Fruit fly (Drosophila melanogaster) whole organism, wandering third instar larva: ENCODE results near the gene LysE.

ENCODE experiments used
- Abd-B ChIP-seq: fragments of >200 bp; optimal IDR thresholded peaks from 2 replicates; lab custom pipeline; 2017; ENCODE audit warnings: missing biosample characterization, missing genetic modification characterization
- CG32264 ChIP-seq: fragments of 200-800 bp; sonication (Bioruptor generic); optimal IDR thresholded peaks from 2 replicates; lab custom pipeline; 2016; ENCODE audit warnings: missing biosample characterization, missing genetic modification characterization
- CrebA ChIP-seq: fragments of 200-800 bp; sonication (Bioruptor generic); optimal IDR thresholded peaks from 2 replicates; lab custom pipeline; 2016; ENCODE audit warnings: missing biosample characterization, mild to moderate bottlenecking, missing genetic modification characterization, borderline replicate concordance
- Dfd ChIP-seq: fragments of >200 bp; optimal IDR thresholded peaks from 2 replicates; lab custom pipeline; 2017; ENCODE audit warnings: missing biosample characterization, missing genetic modification characterization
- Dif ChIP-seq: fragments of 200-275, 200-300 bp; sonication (Bioruptor generic); optimal IDR thresholded peaks from 2 replicates; lab custom pipeline; 2018; ENCODE audit warnings: missing biosample characterization, missing genetic modification characterization; ENCODE audit not compliant: partially characterized antibody
- GATAd ChIP-seq: sonication (Bioruptor generic); optimal IDR thresholded peaks from 2 replicates; lab custom pipeline; 2016; ENCODE audit warnings: missing biosample characterization, missing genetic modification characterization
- HLH106 ChIP-seq: fragments of 200-800 bp; optimal IDR thresholded peaks from 3 replicates; lab custom pipeline; 2019; ENCODE audit warnings: missing biosample characterization, mild to moderate bottlenecking, missing genetic modification characterization, moderate library complexity
- Hr78 ChIP-seq: fragments of >200 bp; optimal IDR thresholded peaks from 2 replicates; lab custom pipeline; 2017; ENCODE audit warnings: missing biosample characterization, missing genetic modification characterization
- Mio ChIP-seq: sonication (Bioruptor generic); optimal IDR thresholded peaks from 2 replicates; lab custom pipeline; 2016; ENCODE audit warnings: missing biosample characterization, missing genetic modification characterization
- Myc ChIP-seq: fragments of >200 bp; optimal IDR thresholded peaks from 2 replicates; lab custom pipeline; 2017
- OdsH ChIP-seq: fragments of 200-800 bp; sonication (Bioruptor generic); optimal IDR thresholded peaks from 2 replicates; lab custom pipeline; 2016; ENCODE audit warnings: missing biosample characterization, mild to moderate bottlenecking, missing genetic modification characterization
- Rel ChIP-seq, 2 experiments: fragments of 200-800 bp; sonication (Bioruptor generic) in 1 of 2; optimal IDR thresholded peaks; 2 replicates in 1 of 2; 3 replicates in 1 of 2; lab custom pipeline; 2016 to 2019; ENCODE audit warnings: mild to moderate bottlenecking in 2 of 2, missing biosample characterization in 2 of 2, missing genetic modification characterization in 2 of 2, moderate library complexity in 1 of 2
- Sp1 ChIP-seq: fragments of 200-800 bp; sonication (Bioruptor generic); optimal IDR thresholded peaks from 3 replicates; lab custom pipeline; 2019; ENCODE audit warnings: missing biosample characterization, mild to moderate bottlenecking, missing genetic modification characterization, moderate library complexity
- Vsx2 ChIP-seq: fragments of 200-300, 225-300 bp; sonication (Bioruptor generic); optimal IDR thresholded peaks from 2 replicates; lab custom pipeline; 2018; ENCODE audit warnings: missing biosample characterization, missing genetic modification characterization; ENCODE audit not compliant: partially characterized antibody
- br ChIP-seq: fragments of 200-800 bp; sonication (Bioruptor generic); optimal IDR thresholded peaks from 2 replicates; lab custom pipeline; 2016; ENCODE audit warnings: missing biosample characterization, missing genetic modification characterization
- brk ChIP-seq: fragments of 200-800 bp; sonication (Bioruptor generic); optimal IDR thresholded peaks from 2 replicates; lab custom pipeline; 2016; ENCODE audit warnings: missing biosample characterization, mild to moderate bottlenecking, missing genetic modification characterization
- dl ChIP-seq, 2 experiments: fragments of 175-275, 200-275 bp in 1 of 2; fragments of 200-275 bp in 1 of 2; sonication (Bioruptor generic); optimal IDR thresholded peaks; lab custom pipeline; 2018; ENCODE audit warnings: mild to moderate bottlenecking in 2 of 2, missing biosample characterization in 2 of 2, missing genetic modification characterization in 2 of 2, moderate library complexity in 2 of 2; ENCODE audit not compliant: partially characterized antibody in 2 of 2, insufficient read depth in 1 of 2
- dmrt93B ChIP-seq: fragments of 200-800 bp; sonication (Bioruptor generic); optimal IDR thresholded peaks from 2 replicates; lab custom pipeline; 2018; ENCODE audit warnings: missing biosample characterization, mild to moderate bottlenecking, missing genetic modification characterization
- dsf ChIP-seq: sonication (Bioruptor generic); optimal IDR thresholded peaks from 2 replicates; lab custom pipeline; 2016; ENCODE audit warnings: missing biosample characterization, missing genetic modification characterization, borderline replicate concordance
- ey ChIP-seq: fragments of 200-800 bp; sonication (Bioruptor generic); optimal IDR thresholded peaks from 2 replicates; lab custom pipeline; 2016; ENCODE audit warnings: missing biosample characterization, missing genetic modification characterization
- foxo ChIP-seq, 2 experiments: fragments of 200-800 bp; sonication (Bioruptor generic); optimal IDR thresholded peaks; 2 replicates in 1 of 2; 3 replicates in 1 of 2; lab custom pipeline; 2016 to 2017; ENCODE audit warnings: missing biosample characterization in 2 of 2, missing genetic modification characterization in 2 of 2
- fru ChIP-seq: fragments of 200-800 bp; sonication (Bioruptor generic); optimal IDR thresholded peaks from 3 replicates; lab custom pipeline; 2016; ENCODE audit warnings: missing biosample characterization, mild to moderate bottlenecking, missing genetic modification characterization
- h ChIP-seq: fragments of 200-800 bp; sonication (Bioruptor generic); optimal IDR thresholded peaks from 3 replicates; lab custom pipeline; 2016; ENCODE audit warnings: missing biosample characterization, mild to moderate bottlenecking, missing genetic modification characterization
- jim ChIP-seq: fragments of 175-275, 200-325 bp; sonication (Bioruptor generic); optimal IDR thresholded peaks from 2 replicates; lab custom pipeline; 2016; ENCODE audit warnings: missing biosample characterization, mild to moderate bottlenecking, missing genetic modification characterization
- lola ChIP-seq: fragments of >200 bp; optimal IDR thresholded peaks from 2 replicates; lab custom pipeline; 2017; ENCODE audit warnings: missing biosample characterization, missing genetic modification characterization
- pan ChIP-seq: fragments of >200 bp; optimal IDR thresholded peaks from 2 replicates; lab custom pipeline; 2017
- psq ChIP-seq: fragments of 200-800 bp; sonication (Bioruptor generic); optimal IDR thresholded peaks from 3 replicates; lab custom pipeline; 2017; ENCODE audit warnings: missing biosample characterization, mild to moderate bottlenecking, missing genetic modification characterization, moderate library complexity
- rgr ChIP-seq: fragments of 200-800 bp; sonication (Bioruptor generic); optimal IDR thresholded peaks from 3 replicates; lab custom pipeline; 2016; ENCODE audit warnings: missing biosample characterization, mild to moderate bottlenecking, missing genetic modification characterization
- tai ChIP-seq: sonication (Bioruptor generic); optimal IDR thresholded peaks from 2 replicates; lab custom pipeline; 2016; ENCODE audit warnings: missing biosample characterization, missing genetic modification characterization
- usp ChIP-seq: fragments of >200 bp; optimal IDR thresholded peaks from 2 replicates; lab custom pipeline; 2017; ENCODE audit warnings: missing biosample characterization, missing genetic modification characterization
- woc ChIP-seq: sonication (Bioruptor generic); optimal IDR thresholded peaks from 2 replicates; lab custom pipeline; 2016; ENCODE audit warnings: missing biosample characterization, mild to moderate bottlenecking, missing genetic modification characterization

The LysE gene

DNA sequence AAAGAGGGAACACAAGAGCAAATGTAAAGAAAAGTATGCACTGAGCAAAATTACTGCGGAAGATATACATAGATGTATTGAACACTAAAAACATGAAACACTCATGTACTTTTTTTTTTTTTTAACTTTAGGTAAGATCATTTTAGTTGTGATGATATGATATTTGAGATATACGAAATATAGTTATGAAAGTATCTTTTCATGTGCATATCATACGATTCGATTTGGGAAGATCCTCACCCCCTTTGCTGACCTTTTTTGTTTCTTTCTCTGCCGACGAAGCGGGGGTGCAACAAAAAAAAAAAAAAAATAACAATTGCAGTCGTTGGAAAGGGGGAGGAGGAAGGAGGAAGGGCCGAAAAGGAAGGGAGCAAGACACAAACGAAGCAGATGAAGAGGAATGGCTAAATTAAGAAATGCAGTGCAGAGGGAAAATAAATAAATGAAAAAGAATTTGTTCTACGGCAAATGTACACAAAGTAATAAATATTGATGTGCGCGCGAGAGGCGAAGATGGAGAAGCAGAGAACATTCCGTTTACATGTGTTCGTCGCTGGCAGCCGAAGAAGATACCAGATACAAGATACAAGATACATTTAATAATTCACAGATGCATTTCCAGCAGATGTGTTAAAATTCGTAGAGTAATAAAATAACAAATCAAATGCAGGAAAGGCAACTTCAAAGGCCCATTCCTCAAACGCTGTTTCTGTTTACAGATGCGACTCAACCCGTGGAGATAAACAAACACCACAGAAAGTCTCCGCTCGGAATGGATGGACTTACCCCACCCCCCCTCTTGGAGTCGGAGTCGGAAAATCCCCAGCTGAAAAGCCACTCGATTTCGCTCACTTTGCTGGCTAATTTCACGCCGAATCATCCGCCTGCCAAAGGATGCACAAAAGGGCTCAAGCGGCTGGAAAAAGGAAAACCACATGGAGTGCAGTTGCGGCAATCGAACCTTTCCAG, 45.4 kb upstream of the LysE start (continued):
- TF ChIP-seq jim (no peak), dmrt93B (GFP tag; lab: Kevin White, UChicago) (no peak), tai (GFP tag; lab: Kevin White, UChicago) (no peak), Dfd (no peak), Abd-B (GFP tag; lab: Kevin White, UChicago) (no peak), Hr78 (GFP tag; lab: Kevin White, UChicago) (no peak)

DNA sequence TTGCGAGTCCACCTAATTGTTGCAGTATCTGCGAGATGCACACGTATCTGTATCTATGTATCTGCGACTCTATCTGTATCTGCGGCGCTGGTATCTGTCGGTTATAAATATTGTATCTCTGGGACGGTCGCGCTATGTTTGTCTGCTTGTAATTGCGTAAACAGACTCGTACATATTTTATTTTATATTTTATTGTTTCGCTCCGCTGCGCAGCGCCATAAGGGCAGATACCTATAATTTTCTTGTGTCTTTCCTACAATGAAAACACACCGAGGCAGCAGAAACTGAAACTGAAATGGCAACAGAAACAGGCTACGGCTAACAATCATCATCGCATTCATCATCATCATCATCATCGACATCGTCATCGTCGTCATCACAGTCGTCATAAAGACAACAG, 44.2 kb upstream of the LysE start:
- no peak for TF ChIP-seq HLH106 (tag; lab: Kevin White, UChicago)
- no peak for TF ChIP-seq Dif (GFP tag; lab: Kevin White, UChicago)

DNA sequence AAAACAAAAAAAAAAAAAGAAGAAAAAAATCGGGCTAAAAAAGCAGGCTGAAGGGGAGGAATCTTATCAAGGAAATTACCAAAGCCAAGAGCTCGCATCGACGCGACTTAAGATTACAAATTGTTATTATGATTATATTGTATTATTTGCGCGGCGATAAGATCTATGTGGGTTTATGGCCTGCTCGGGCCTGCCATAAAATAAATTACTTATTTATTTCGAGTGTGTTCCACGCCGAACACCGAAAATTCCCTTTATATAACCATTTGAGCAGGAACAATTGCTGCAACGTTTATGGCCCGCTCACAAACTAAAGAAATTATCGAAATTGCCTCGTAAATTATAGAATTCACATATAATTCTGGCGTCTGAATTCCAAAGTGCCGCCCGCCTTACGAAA, 43.0 kb upstream of the LysE start:
- no peak for TF ChIP-seq Myc
- no peak for TF ChIP-seq pan (lab: Kevin White, UChicago)
- peak; percentile 37 for TF ChIP-seq CrebA
- peak; percentile 2 for TF ChIP-seq br (GFP tag; lab: Kevin White, UChicago)
- TF ChIP-seq Rel (GFP tag; optimal IDR thresholded peaks at IDR 0.05; lab: Kevin White, UChicago) = no peak
- peak; percentile 9 for TF ChIP-seq Rel (tag; optimal IDR thresholded peaks at IDR 0.05; lab: Kevin White, UChicago)
- TF ChIP-seq, all 38 proteins: peak for 3

DNA sequence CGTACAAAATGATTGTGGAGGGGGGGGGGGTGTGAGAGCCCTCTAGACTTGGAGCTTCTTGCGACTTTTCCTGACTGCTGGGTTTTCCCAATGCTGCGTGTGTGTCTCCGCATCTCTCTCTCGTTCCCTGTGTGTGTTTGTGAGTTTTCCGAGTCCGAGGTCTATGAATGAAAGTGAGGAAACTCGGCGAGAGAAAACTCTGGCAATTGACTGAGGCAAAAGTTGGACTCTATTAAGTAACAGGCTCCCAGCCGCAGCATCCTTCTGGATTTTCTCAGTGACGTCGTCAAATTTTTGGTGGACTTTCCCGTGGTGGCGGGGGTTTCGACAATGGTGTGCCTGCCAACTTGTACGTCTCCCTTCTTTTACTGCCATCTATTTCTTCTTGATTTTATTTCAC, 42.0 kb upstream of the LysE start:
- TF ChIP-seq br (GFP tag; lab: Kevin White, UChicago) = no peak
- TF ChIP-seq Rel (GFP tag; optimal IDR thresholded peaks at IDR 0.05; lab: Kevin White, UChicago) = no peak
- TF ChIP-seq Rel (tag; optimal IDR thresholded peaks at IDR 0.05; lab: Kevin White, UChicago) = no peak
- no peak for TF ChIP-seq Vsx2 (GFP tag; lab: Kevin White, UChicago)
- TF ChIP-seq psq (GFP tag; lab: Kevin White, UChicago) = no peak
- no peak for TF ChIP-seq CrebA
- no peak for TF ChIP-seq lola (GFP tag; lab: Kevin White, UChicago)
- TF ChIP-seq Abd-B (GFP tag; lab: Kevin White, UChicago) = no peak
- no peak for TF ChIP-seq Myc
- no peak for TF ChIP-seq Mio (GFP tag; lab: Kevin White, UChicago)
- no peak for TF ChIP-seq OdsH
- TF ChIP-seq usp (GFP tag; lab: Kevin White, UChicago) = no peak
- TF ChIP-seq Sp1 (GFP tag; lab: Kevin White, UChicago) = no peak
- TF ChIP-seq HLH106 (tag; lab: Kevin White, UChicago) = no peak
- TF ChIP-seq GATAd (GFP tag; lab: Kevin White, UChicago) = no peak
- no peak for TF ChIP-seq dl (GFP tag; optimal IDR thresholded peaks at IDR 0.05; lab: Kevin White, UChicago; ENCODE audit: insufficient read depth in 1 of 2, partially characterized antibody in 2 of 2)
- TF ChIP-seq ey (GFP tag; lab: Kevin White, UChicago) = no peak
- no peak for TF ChIP-seq rgr
- no peak for TF ChIP-seq h (GFP tag; lab: Kevin White, UChicago)
- TF ChIP-seq Dfd = no peak
- no peak for TF ChIP-seq dsf (GFP tag; lab: Kevin White, UChicago)
- TF ChIP-seq, all 38 proteins: peak for 0

DNA sequence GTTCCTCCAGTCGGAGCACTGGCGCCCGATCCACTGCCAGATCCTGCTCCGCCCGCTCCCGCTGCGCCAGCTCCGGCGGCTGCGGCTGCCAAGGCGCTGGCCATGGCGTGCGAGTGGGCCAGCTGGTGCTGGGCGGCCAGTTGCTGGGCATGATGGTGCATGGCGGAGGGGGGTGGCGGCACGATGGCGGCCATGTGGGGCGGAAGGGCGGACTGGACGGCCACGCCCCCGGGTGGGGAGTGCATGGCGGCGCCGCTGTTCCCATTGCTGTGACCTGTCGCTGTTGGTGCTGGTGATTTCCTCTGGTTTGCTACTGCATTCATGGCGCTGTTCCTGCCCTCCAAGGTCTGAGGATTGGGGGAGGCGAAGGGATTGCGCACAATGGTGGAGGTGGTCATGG, 39.8 kb upstream of the LysE start:
- TF ChIP-seq Dfd (peak; percentile 97), rgr (no peak)

DNA sequence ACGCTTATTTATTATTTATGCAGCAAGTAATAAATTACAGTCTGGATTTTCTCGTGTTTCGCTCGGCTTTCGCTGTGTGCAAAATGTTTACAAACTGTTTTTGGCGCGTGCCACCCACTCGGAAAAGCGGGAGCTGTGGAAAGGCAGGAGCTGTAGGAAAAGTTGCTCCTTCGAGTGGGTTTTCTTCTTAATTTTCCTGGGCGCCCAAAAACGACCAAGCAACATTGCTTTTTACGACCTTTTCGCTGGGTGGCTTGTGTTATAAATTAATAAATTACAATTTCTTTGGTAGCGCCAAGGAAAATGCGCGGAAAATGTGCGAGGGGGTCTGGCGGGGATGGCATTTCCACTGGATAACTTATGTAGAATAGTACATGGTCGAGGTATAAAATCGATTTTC, 36.1 kb upstream of the LysE start:
- TF ChIP-seq Dif (GFP tag; lab: Kevin White, UChicago) = no peak
- no peak for TF ChIP-seq Abd-B (GFP tag; lab: Kevin White, UChicago)
- no peak for TF ChIP-seq foxo (GFP tag; optimal IDR thresholded peaks at IDR 0.05; lab: Kevin White, UChicago)
- no peak for TF ChIP-seq CG32264 (GFP tag; lab: Kevin White, UChicago)
- no peak for TF ChIP-seq Vsx2 (GFP tag; lab: Kevin White, UChicago)
- no peak for TF ChIP-seq fru (GFP tag; lab: Kevin White, UChicago)
- no peak for TF ChIP-seq Myc
- no peak for TF ChIP-seq ey (GFP tag; lab: Kevin White, UChicago)
- no peak for TF ChIP-seq woc (GFP tag; lab: Kevin White, UChicago)
- no peak for TF ChIP-seq OdsH
- no peak for TF ChIP-seq br (GFP tag; lab: Kevin White, UChicago)
- no peak for TF ChIP-seq brk (GFP tag; lab: Kevin White, UChicago)
- TF ChIP-seq usp (GFP tag; lab: Kevin White, UChicago) = no peak
- TF ChIP-seq Mio (GFP tag; lab: Kevin White, UChicago) = no peak
- TF ChIP-seq dsf (GFP tag; lab: Kevin White, UChicago) = no peak
- TF ChIP-seq CrebA = no peak
